Worm (Caenorhabditis elegans) whole organism, midembryonic: Measurements from ENCODE around the gene lbp-2.

Experiments used
- T22C8.4 ChIP-seq: fragments of 200-800 bp; sonication (Bioruptor generic); IDR thresholded peaks from 2 replicates; pipeline ENCODE4 v1.3.6; 2022; ENCODE audit warnings: missing genetic modification characterization, missing compliant biosample characterization
- cog-1 ChIP-seq: sonication (generic microtip); optimal IDR thresholded peaks from 2 replicates; lab custom pipeline; 2016; ENCODE audit warnings: missing genetic modification characterization, missing compliant biosample characterization
- flt-1 ChIP-seq: fragments of 200-800 bp; sonication (Bioruptor generic); IDR thresholded peaks from 2 replicates; pipeline ENCODE4 v1.3.6; 2022; ENCODE audit warnings: missing genetic modification characterization, missing compliant biosample characterization
- klf-2 ChIP-seq: fragments of 200-800 bp; sonication (Bioruptor generic); conservative IDR thresholded peaks from 2 replicates; pipeline ENCODE4 v1.3.6; 2022; ENCODE audit warnings: missing genetic modification reagents, missing genetic modification characterization, missing compliant biosample characterization
- med-1 ChIP-seq: sonication (generic microtip); optimal IDR thresholded peaks from 2 replicates; lab custom pipeline; 2017; ENCODE audit warnings: missing genetic modification characterization, mild to moderate bottlenecking, missing compliant biosample characterization, antibody characterized with exemption, missing genetic modification reagents; ENCODE audit not compliant: insufficient read depth
- ref-1 ChIP-seq: fragments of 200-800 bp; sonication (Bioruptor generic); conservative IDR thresholded peaks from 2 replicates; pipeline ENCODE4 v1.3.6; 2022; ENCODE audit warnings: missing genetic modification reagents, missing genetic modification characterization, missing compliant biosample characterization
- tab-1 ChIP-seq: fragments of 200-800 bp; sonication (Bioruptor generic); IDR thresholded peaks from 2 replicates; pipeline ENCODE4 v1.3.6; 2022; ENCODE audit warnings: missing genetic modification characterization, missing compliant biosample characterization
- ztf-29 ChIP-seq: fragments of 200-800 bp; sonication (Bioruptor generic); IDR thresholded peaks from 2 replicates; pipeline ENCODE4 v1.3.6; 2022; ENCODE audit warnings: missing genetic modification reagents, missing genetic modification characterization, missing compliant biosample characterization

- TF ChIP-seq klf-2 (GFP tag; lab: Robert Waterston, UW) (no peak), T22C8.4 (GFP tag; lab: Robert Waterston, UW) (no peak), ztf-29 (GFP tag; lab: Robert Waterston, UW) (no peak), ref-1 (GFP tag; lab: Robert Waterston, UW) (no peak), med-1 (GFP tag; lab: Kevin White, UChicago) (no peak), tab-1 (no peak), flt-1 (GFP tag; lab: Robert Waterston, UW) (no peak), cog-1 (tag; lab: Kevin White, UChicago) (no peak)
These were observed 19.7 kb downstream of the lbp-2 start, which contains the start of gene K09C4.10 for ce11 chrX:3280130-3280529.
